Fruit fly (Drosophila melanogaster) whole organism, pupa: ENCODE results near the gene CG33158.

Experiments
- CG10348 ChIP-seq: fragments of 200-800 bp; sonication (Bioruptor generic); IDR thresholded peaks from 2 replicates; pipeline ENCODE4 v1.3.6; 2022; ENCODE audit warnings: missing biosample characterization, missing genetic modification characterization
- CG12605 ChIP-seq: fragments of 200-800 bp; sonication (Bioruptor generic); IDR thresholded peaks from 2 replicates; pipeline ENCODE4 v1.3.6; 2022; ENCODE audit warnings: missing biosample characterization, missing genetic modification characterization
- CG13204 ChIP-seq: fragments of 200-800 bp; sonication (Bioruptor generic); optimal IDR thresholded peaks from 2 replicates; lab custom pipeline; 2018; ENCODE audit warnings: missing biosample characterization, mild to moderate bottlenecking, missing genetic modification characterization, moderate library complexity
- CG32121 ChIP-seq: fragments of 200-800 bp; sonication (Bioruptor generic); IDR thresholded peaks from 2 replicates; pipeline ENCODE4 v1.3.6; 2022; ENCODE audit warnings: missing biosample characterization, missing genetic modification characterization
- CG34367 ChIP-seq: fragments of 200-800 bp; sonication (Bioruptor generic); optimal IDR thresholded peaks from 2 replicates; lab custom pipeline; 2018; ENCODE audit warnings: missing biosample characterization, mild to moderate bottlenecking, missing genetic modification characterization
- CG4496 ChIP-seq: fragments of 200-800 bp; sonication (Bioruptor generic); IDR thresholded peaks from 3 replicates; pipeline ENCODE4 v1.3.6; 2022; ENCODE audit warnings: missing biosample characterization, missing genetic modification characterization
- CG8301 ChIP-seq: fragments of 200-800 bp; sonication (Bioruptor generic); optimal IDR thresholded peaks from 2 replicates; lab custom pipeline; 2018; ENCODE audit warnings: missing biosample characterization, mild to moderate bottlenecking, missing genetic modification characterization
- CG9948 ChIP-seq: fragments of 200-800 bp; sonication (Bioruptor generic); optimal IDR thresholded peaks from 2 replicates; lab custom pipeline; 2018; ENCODE audit warnings: missing biosample characterization, mild to moderate bottlenecking, missing genetic modification characterization, moderate library complexity
- EcR ChIP-seq: fragments of 200-800 bp; sonication (Bioruptor generic); optimal IDR thresholded peaks from 3 replicates; lab custom pipeline; 2019; ENCODE audit warnings: missing biosample characterization, missing genetic modification characterization, mild to moderate bottlenecking, moderate library complexity, missing genetic modification reagents
- gl ChIP-seq: fragments of 200-800 bp; sonication (Bioruptor generic); optimal IDR thresholded peaks from 2 replicates; lab custom pipeline; 2018; ENCODE audit warnings: missing biosample characterization, mild to moderate bottlenecking, missing genetic modification characterization
- rn ChIP-seq: fragments of 200-800 bp; sonication (Bioruptor generic); IDR thresholded peaks from 2 replicates; pipeline ENCODE4 v1.3.6; 2022; ENCODE audit warnings: missing biosample characterization, missing genetic modification characterization

dm6 chr3L:16497198-16497701, 77.9 kb downstream of the CG33158 start, which contains the start of gene st:
- no peak for TF ChIP-seq CG13204 (GFP tag; lab: Kevin White, UChicago)
- TF ChIP-seq CG10348 (GFP tag; lab: Robert Waterston, UW), result no peak
- TF ChIP-seq CG8301, result no peak
- TF ChIP-seq gl (tag; lab: Kevin White, UChicago), result no peak
- TF ChIP-seq CG12605 (GFP tag; lab: Robert Waterston, UW), result no peak
- no peak for TF ChIP-seq CG34367
- no peak for TF ChIP-seq CG9948 (tag; lab: Kevin White, UChicago)
- TF ChIP-seq rn (GFP tag; lab: Robert Waterston, UW), result no peak
- no peak for TF ChIP-seq CG4496 (GFP tag; lab: Robert Waterston, UW)
- no peak for TF ChIP-seq EcR (GFP tag; lab: Kevin White, UChicago)
- TF ChIP-seq CG32121, result no peak
